Fruit fly (Drosophila melanogaster) whole organism, embryonic: ENCODE results near the gene Ctl1.

Experiments
- Asciz ChIP-seq: fragments of 200-800 bp; sonication (Bioruptor generic); optimal IDR thresholded peaks from 2 replicates; lab custom pipeline; 2017; ENCODE audit warnings: missing biosample characterization, mild to moderate bottlenecking, missing genetic modification characterization, missing genetic modification reagents
- Awh ChIP-seq: fragments of 200-800 bp; sonication (Bioruptor generic); IDR thresholded peaks from 2 replicates; pipeline ENCODE4, ENCODE4 v1.3.6; 2022; ENCODE audit warnings: missing biosample characterization, missing genetic modification characterization
- CG12104 ChIP-seq: fragments of 200-800 bp; sonication (Bioruptor generic); optimal IDR thresholded peaks from 3 replicates; lab custom pipeline; 2016; ENCODE audit warnings: missing biosample characterization, missing genetic modification characterization
- CG12744 ChIP-seq: fragments of 200-800 bp; sonication (Bioruptor generic); optimal IDR thresholded peaks from 2 replicates; lab custom pipeline; 2016; ENCODE audit warnings: missing biosample characterization, missing genetic modification characterization
- CG15011 ChIP-seq: fragments of 200-800 bp; sonication (Bioruptor generic); optimal IDR thresholded peaks from 3 replicates; lab custom pipeline; 2018; ENCODE audit warnings: missing biosample characterization, mild to moderate bottlenecking, missing genetic modification characterization
- CG1603 ChIP-seq: fragments of 200-800 bp; sonication (Bioruptor generic); optimal IDR thresholded peaks from 2 replicates; lab custom pipeline; 2019; ENCODE audit warnings: missing biosample characterization, mild to moderate bottlenecking, missing genetic modification characterization, moderate library complexity
- CG17359 ChIP-seq: fragments of 200-800 bp; sonication (Bioruptor generic); optimal IDR thresholded peaks from 3 replicates; lab custom pipeline; 2018; ENCODE audit warnings: missing biosample characterization, mild to moderate bottlenecking, missing genetic modification characterization, moderate library complexity
- CG17385 ChIP-seq: fragments of 200-800 bp; sonication (Bioruptor generic); optimal IDR thresholded peaks from 3 replicates; lab custom pipeline; 2018; ENCODE audit warnings: missing biosample characterization, mild to moderate bottlenecking, missing genetic modification characterization
- CG17568 ChIP-seq: fragments of 200-800 bp; sonication (Bioruptor generic); optimal IDR thresholded peaks from 2 replicates; lab custom pipeline; 2018; ENCODE audit warnings: missing biosample characterization, mild to moderate bottlenecking, missing genetic modification characterization, moderate library complexity
- CG18599 ChIP-seq: fragments of 200-800 bp; sonication (Bioruptor generic); optimal IDR thresholded peaks from 3 replicates; lab custom pipeline; 2017; ENCODE audit warnings: missing biosample characterization, missing genetic modification characterization, mild to moderate bottlenecking, moderate library complexity, missing genetic modification reagents
- CG2875 ChIP-seq: fragments of 200-800 bp; sonication (Bioruptor generic); optimal IDR thresholded peaks from 2 replicates; lab custom pipeline; 2017; ENCODE audit warnings: missing biosample characterization, mild to moderate bottlenecking, missing genetic modification characterization, missing genetic modification reagents
- CG31441 ChIP-seq: fragments of 200-800 bp; sonication (Bioruptor generic); IDR thresholded peaks from 2 replicates; pipeline ENCODE4 v1.3.6; 2022; ENCODE audit warnings: missing biosample characterization, missing genetic modification characterization
- CG33557 ChIP-seq: fragments of 200-800 bp; sonication (Bioruptor generic); optimal IDR thresholded peaks from 2 replicates; lab custom pipeline; 2019; ENCODE audit warnings: missing biosample characterization, mild to moderate bottlenecking, missing genetic modification characterization, moderate library complexity
- CG4617 ChIP-seq: fragments of 200-800 bp; sonication (Bioruptor generic); optimal IDR thresholded peaks from 3 replicates; lab custom pipeline; 2016; ENCODE audit warnings: missing biosample characterization, missing genetic modification characterization, borderline replicate concordance
- CG5245 ChIP-seq: fragments of 200-800 bp; sonication (Bioruptor generic); optimal IDR thresholded peaks from 3 replicates; lab custom pipeline; 2016; ENCODE audit warnings: missing biosample characterization, missing genetic modification characterization
- CG6813 ChIP-seq: fragments of 200-800 bp; sonication (Bioruptor generic); optimal IDR thresholded peaks from 2 replicates; lab custom pipeline; 2017; ENCODE audit warnings: missing biosample characterization, missing genetic modification characterization, mild to moderate bottlenecking, moderate library complexity, missing genetic modification reagents
- CG7987 ChIP-seq: fragments of 200-800 bp; sonication (Bioruptor generic); optimal IDR thresholded peaks from 2 replicates; lab custom pipeline; 2018; ENCODE audit warnings: missing biosample characterization, mild to moderate bottlenecking, missing genetic modification characterization, moderate library complexity
- Deaf1 ChIP-seq: fragments of 200-800 bp; optimal IDR thresholded peaks from 3 replicates; lab custom pipeline; 2019; ENCODE audit warnings: missing biosample characterization, mild to moderate bottlenecking, missing genetic modification characterization, moderate library complexity
- Dip2 ChIP-seq: fragments of 200-800 bp; sonication (Bioruptor generic); IDR thresholded peaks from 2 replicates; pipeline ENCODE4 v1.3.6; 2022; ENCODE audit warnings: missing biosample characterization, missing genetic modification characterization
- Fer2 ChIP-seq: fragments of 200-800 bp; sonication (Bioruptor generic); optimal IDR thresholded peaks from 2 replicates; lab custom pipeline; 2018; ENCODE audit warnings: missing biosample characterization, mild to moderate bottlenecking, missing genetic modification characterization, moderate library complexity
- Lhr ChIP-seq: fragments of 200-800 bp; sonication (Bioruptor generic); optimal IDR thresholded peaks from 3 replicates; lab custom pipeline; 2017; ENCODE audit warnings: mild to moderate bottlenecking, missing biosample characterization, missing genetic modification reagents, missing genetic modification characterization
- Med ChIP-seq: fragments of 200-800 bp; sonication (Bioruptor generic); peaks from one replicate; lab custom pipeline; 2016; ENCODE audit warnings: missing biosample characterization, missing genetic modification characterization, mild to moderate bottlenecking, inconsistent platforms, moderate library complexity
- Nf-YB ChIP-seq: fragments of 200-800 bp; sonication (Bioruptor generic); optimal IDR thresholded peaks from 3 replicates; lab custom pipeline; 2019; ENCODE audit warnings: missing biosample characterization, mild to moderate bottlenecking, missing genetic modification characterization, moderate library complexity
- Spps ChIP-seq: fragments of 200-800 bp; sonication (Bioruptor generic); optimal IDR thresholded peaks from 2 replicates; lab custom pipeline; 2018; ENCODE audit warnings: missing biosample characterization, mild to moderate bottlenecking, missing genetic modification characterization
- ara ChIP-seq: fragments of 200-800 bp; sonication (Bioruptor generic); IDR thresholded peaks from 2 replicates; pipeline ENCODE4 v1.3.6; 2022; ENCODE audit warnings: missing biosample characterization, missing genetic modification characterization
- bab2 ChIP-seq: fragments of 200-800 bp; sonication (Bioruptor generic); optimal IDR thresholded peaks from 2 replicates; lab custom pipeline; 2016; ENCODE audit warnings: missing biosample characterization, missing genetic modification characterization
- chif ChIP-seq, 2 experiments: fragments of 200-800 bp; sonication (Bioruptor generic); optimal IDR thresholded peaks; 3 replicates each; lab custom pipeline; 2016; ENCODE audit warnings: missing biosample characterization in 2 of 2, missing genetic modification characterization in 2 of 2
- dmrt11E ChIP-seq: fragments of 200-800 bp; sonication (Bioruptor generic); optimal IDR thresholded peaks from 3 replicates; lab custom pipeline; 2018; ENCODE audit warnings: missing biosample characterization, mild to moderate bottlenecking, missing genetic modification characterization, moderate library complexity
- kah ChIP-seq: fragments of 200-800 bp; sonication (Bioruptor generic); optimal IDR thresholded peaks from 2 replicates; lab custom pipeline; 2018; ENCODE audit warnings: missing biosample characterization, mild to moderate bottlenecking, missing genetic modification characterization
- maf-S ChIP-seq: fragments of 200-800 bp; sonication (Bioruptor generic); optimal IDR thresholded peaks from 2 replicates; lab custom pipeline; 2016; ENCODE audit warnings: missing biosample characterization, missing genetic modification characterization
- mld ChIP-seq: fragments of 200-800 bp; sonication (Bioruptor generic); IDR thresholded peaks from 3 replicates; pipeline ENCODE4 v1.3.6; 2022; ENCODE audit warnings: missing biosample characterization, missing genetic modification characterization; ENCODE audit not compliant: partially characterized antibody
- nerfin-1 ChIP-seq: fragments of 200-800 bp; sonication (Bioruptor generic); optimal IDR thresholded peaks from 3 replicates; lab custom pipeline; 2019; ENCODE audit warnings: missing biosample characterization, mild to moderate bottlenecking, missing genetic modification characterization, moderate library complexity
- nom ChIP-seq: fragments of 200-800 bp; sonication (Bioruptor generic); optimal IDR thresholded peaks from 2 replicates; lab custom pipeline; 2017; ENCODE audit warnings: missing biosample characterization, missing genetic modification characterization, mild to moderate bottlenecking, moderate library complexity, missing genetic modification reagents
- onecut ChIP-seq: fragments of 200-800 bp; sonication (Bioruptor generic); IDR thresholded peaks from 2 replicates; pipeline ENCODE4 v1.3.6; 2022; ENCODE audit warnings: missing biosample characterization, missing genetic modification characterization
- org-1 ChIP-seq: fragments of 200-800 bp; sonication (Bioruptor generic); optimal IDR thresholded peaks from 2 replicates; lab custom pipeline; 2017; ENCODE audit warnings: missing biosample characterization, missing genetic modification characterization
- otp ChIP-seq: fragments of 200-800 bp; sonication (Bioruptor generic); IDR thresholded peaks from 3 replicates; pipeline ENCODE4, ENCODE4 v1.3.6; 2022; ENCODE audit warnings: missing biosample characterization, missing genetic modification characterization
- run ChIP-seq: fragments of 200-800 bp; sonication (Bioruptor generic); optimal IDR thresholded peaks from 3 replicates; lab custom pipeline; 2018; ENCODE audit warnings: missing biosample characterization, mild to moderate bottlenecking, missing genetic modification characterization
- salm ChIP-seq: fragments of 200-800 bp; sonication (Bioruptor generic); optimal IDR thresholded peaks from 2 replicates; lab custom pipeline; 2018; ENCODE audit warnings: missing biosample characterization, mild to moderate bottlenecking, missing genetic modification characterization
- sqz ChIP-seq: fragments of 200-800 bp; sonication (Bioruptor generic); optimal IDR thresholded peaks from 3 replicates; lab custom pipeline; 2018; ENCODE audit warnings: missing biosample characterization, mild to moderate bottlenecking, missing genetic modification characterization
- usp ChIP-seq: fragments of >200 bp; optimal IDR thresholded peaks from 2 replicates; lab custom pipeline; 2017; ENCODE audit warnings: missing biosample characterization, missing genetic modification characterization

The Ctl1 gene

DNA sequence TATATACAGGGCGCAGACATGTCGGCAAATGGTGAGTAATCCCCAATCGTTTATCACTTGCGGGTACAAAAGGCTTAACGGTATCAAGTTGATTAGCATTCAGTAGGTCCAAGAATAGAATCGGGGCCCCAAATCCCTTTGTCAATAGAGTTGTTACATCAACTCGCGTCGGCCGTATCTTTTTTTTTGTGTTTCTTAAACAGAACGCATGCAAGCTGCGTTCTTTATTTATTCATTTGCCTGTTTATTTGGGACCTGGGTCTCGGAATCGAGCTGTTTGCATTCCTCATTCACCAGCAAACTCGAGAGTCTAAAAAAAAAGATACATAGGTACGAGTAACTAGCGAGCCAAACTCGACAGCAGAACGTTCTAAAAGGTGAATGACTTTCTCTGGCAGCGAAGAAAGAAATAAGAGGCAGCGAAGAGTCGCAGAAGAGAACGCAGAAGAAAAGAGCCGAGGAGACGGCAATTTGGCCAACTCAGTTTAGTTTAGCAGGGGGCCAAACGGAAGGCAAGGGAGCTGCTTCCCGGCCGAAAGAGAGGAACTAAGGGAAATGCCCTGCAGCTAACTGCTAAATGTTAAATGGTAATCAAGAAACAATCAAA is 5.5 kb upstream of the Ctl1 start (continued):
- peak; percentile 16 for TF ChIP-seq salm (tag; lab: Kevin White, UChicago)
- no peak for TF ChIP-seq Asciz
- peak; percentile 64 for TF ChIP-seq Med (GFP tag; lab: Kevin White, UChicago)
- TF ChIP-seq Spps = peak; percentile 24
- TF ChIP-seq kah (GFP tag; lab: Kevin White, UChicago) = no peak
- TF ChIP-seq onecut (GFP tag; lab: Robert Waterston, UW) = peak; percentile 31; the same call in 1 of the 2 replicates
- TF ChIP-seq bab2 (GFP tag; lab: Kevin White, UChicago) = peak; percentile 13
- TF ChIP-seq Deaf1 (tag; lab: Kevin White, UChicago) = no peak
- peak; percentile 0 for TF ChIP-seq CG12104 (GFP tag; lab: Kevin White, UChicago)
- TF ChIP-seq CG17359 (tag; lab: Kevin White, UChicago) = peak; percentile 18
- peak; percentile 9 for TF ChIP-seq org-1 (GFP tag; lab: Kevin White, UChicago)
- TF ChIP-seq CG6813 (GFP tag; lab: Kevin White, UChicago) = peak; percentile 69
- TF ChIP-seq Dip2 = no peak
- TF ChIP-seq CG7987 (GFP tag; lab: Kevin White, UChicago) = peak; percentile 12
- TF ChIP-seq CG31441 (GFP tag; lab: Robert Waterston, UW) = no peak
- TF ChIP-seq nerfin-1 = peak; percentile 6
- TF ChIP-seq Fer2 (tag; lab: Kevin White, UChicago) = no peak
- TF ChIP-seq Nf-YB (GFP tag; lab: Kevin White, UChicago) = peak; percentile 18
- TF ChIP-seq maf-S = no peak
- TF ChIP-seq mld = no peak
- no peak for TF ChIP-seq CG1603 (tag; lab: Kevin White, UChicago)
- TF ChIP-seq CG33557 (GFP tag; lab: Kevin White, UChicago) = peak; percentile 59
- no peak for TF ChIP-seq sqz (GFP tag; lab: Kevin White, UChicago)
- peak; percentile 2 for TF ChIP-seq CG15011 (GFP tag; lab: Kevin White, UChicago)
- TF ChIP-seq CG12744 = no peak
- TF ChIP-seq Awh (GFP tag; lab: Robert Waterston, UW) = no peak
- peak; percentile 64 for TF ChIP-seq CG2875 (GFP tag; lab: Kevin White, UChicago)
- TF ChIP-seq CG17568 = no peak
- peak; percentile 59; the same call in 1 of the 3 replicates for TF ChIP-seq otp
- TF ChIP-seq CG4617 (GFP tag; lab: Kevin White, UChicago) = no peak
- TF ChIP-seq Lhr (GFP tag; lab: Kevin White, UChicago) = peak; percentile 30
- TF ChIP-seq CG5245 = no peak
- TF ChIP-seq run (tag; lab: Kevin White, UChicago) = no peak
- peak; percentile 54 for TF ChIP-seq dmrt11E
- no peak for TF ChIP-seq usp (GFP tag; lab: Kevin White, UChicago)
- no peak for TF ChIP-seq nom (GFP tag; lab: Kevin White, UChicago)
- peak in 1 of 2 experiments; percentile 6 for TF ChIP-seq chif (GFP tag; optimal IDR thresholded peaks at IDR 0.05; lab: Kevin White, UChicago)
- TF ChIP-seq CG18599 (GFP tag; lab: Kevin White, UChicago) = no peak
- TF ChIP-seq ara (GFP tag; lab: Robert Waterston, UW) = peak; percentile 19; the same call in 1 of the 2 replicates
- TF ChIP-seq CG17385 (GFP tag; lab: Kevin White, UChicago) = no peak
